Worm (Caenorhabditis elegans): ENCODE data around the gene H37A05.4.

DNA sequence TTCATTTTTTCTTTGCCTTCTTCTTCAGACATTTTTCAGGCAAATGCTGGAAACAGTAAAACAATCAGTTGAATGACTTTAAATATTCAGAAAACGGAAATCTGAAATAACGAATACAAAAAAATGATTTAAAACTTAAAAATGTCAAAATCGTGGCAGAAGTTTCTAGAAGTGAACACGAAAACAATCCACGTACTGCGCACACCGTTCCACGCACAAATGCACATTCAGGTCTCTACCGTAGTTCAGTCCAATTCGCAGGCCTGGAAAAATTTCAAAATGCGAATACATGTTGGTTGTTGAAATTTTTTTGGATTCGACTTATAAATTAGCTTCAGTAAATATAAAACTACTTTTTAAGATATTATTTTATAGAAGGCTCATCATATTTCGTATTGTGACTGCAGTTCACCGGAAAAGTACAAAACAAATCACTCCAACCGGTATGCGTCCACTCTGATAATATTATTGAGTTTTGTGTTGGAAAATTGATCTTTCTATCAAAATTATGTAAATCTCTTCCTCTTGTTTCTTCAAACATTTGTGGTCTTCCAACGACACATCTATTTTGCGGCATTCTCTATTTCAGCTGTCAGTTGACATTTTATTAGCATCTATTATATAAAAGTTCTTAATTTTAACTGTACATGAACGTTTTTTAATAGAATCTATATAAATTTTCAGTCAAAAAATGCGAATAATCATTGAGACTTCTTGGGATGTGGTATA lies 22.5 kb upstream of the H37A05.4 start, which contains the start of the genes mip-2 and F58G11.4:
- TF ChIP-seq attf-3 (GFP tag; conservative IDR thresholded peaks at IDR 0.05) (no peak), hmg-1.2 (GFP tag; IDR thresholded peaks at IDR 0.05) (peak; percentile 15; the same call in 1 of the 2 replicates), F49E8.2 (tag; optimal IDR thresholded peaks at IDR 0.05; ENCODE audit: insufficient read depth) (no peak), Y95B8A.8 (GFP tag; IDR thresholded peaks at IDR 0.05) (no peak), sdz-38 (tag; optimal IDR thresholded peaks at IDR 0.05) (no peak), tbp1 (GFP tag; optimal IDR thresholded peaks at IDR 0.05) (peak; percentile 3), rcor-1 (GFP tag; IDR thresholded peaks at IDR 0.05) (peak; percentile 9; the same call in 1 of the 2 replicates), ceh-100 (GFP tag; IDR thresholded peaks at IDR 0.05) (0 out of 2 replicates have a peak, but pooled peaks have one; percentile 21), snpc-4 (GFP tag; optimal IDR thresholded peaks at IDR 0.05) (no peak), snpc-4 (tag; optimal IDR thresholded peaks at IDR 0.05) (no peak), dpl-1 (GFP tag; optimal IDR thresholded peaks at IDR 0.05) (no peak), ztf-22 (GFP tag; optimal IDR thresholded peaks at IDR 0.05) (no peak), ama-1 (optimal IDR thresholded peaks at IDR 0.05) (no peak), ama-1 (GFP tag; optimal IDR thresholded peaks at IDR 0.05) (no peak)
